Worm (Caenorhabditis elegans) whole organism, young adult: ENCODE measurements around the gene R04F11.3.
A peak's percentile ranks its signal among the peaks of the same experiment; 100 is the strongest.

Source experiments
- B0019.2 ChIP-seq: fragments of 200-800 bp; sonication (Bioruptor generic); conservative IDR thresholded peaks from 2 replicates; pipeline ENCODE4 v1.3.6; 2022; ENCODE audit warnings: missing genetic modification reagents, missing genetic modification characterization, missing compliant biosample characterization
- B0336.3 ChIP-seq: fragments of 200-800 bp; sonication (Bioruptor generic); IDR thresholded peaks from 2 replicates; pipeline ENCODE4 v1.3.6; 2022; ENCODE audit warnings: missing genetic modification characterization, missing compliant biosample characterization
- C06A6.2 ChIP-seq: fragments of 200-800 bp; sonication (Bioruptor generic); conservative IDR thresholded peaks from 2 replicates; pipeline ENCODE4 v1.3.6; 2022; ENCODE audit warnings: missing genetic modification characterization, missing compliant biosample characterization
- C17E4.6 ChIP-seq: fragments of 200-800 bp; sonication (Bioruptor generic); IDR thresholded peaks from 2 replicates; pipeline ENCODE4 v1.3.6; 2022; ENCODE audit warnings: missing genetic modification reagents, missing genetic modification characterization, missing compliant biosample characterization
- D2030.7 ChIP-seq: fragments of 200-800 bp; sonication (Bioruptor generic); IDR thresholded peaks from 2 replicates; pipeline ENCODE4 v1.3.6; 2022; ENCODE audit warnings: missing genetic modification reagents, missing genetic modification characterization, missing compliant biosample characterization
- F22D6.2 ChIP-seq: sonication (generic microtip); optimal IDR thresholded peaks from 2 replicates; lab custom pipeline; 2016; ENCODE audit warnings: mild to moderate bottlenecking, missing genetic modification characterization, missing compliant biosample characterization
- F33H1.4 ChIP-seq: fragments of 200-800 bp; sonication (Bioruptor generic); IDR thresholded peaks from 2 replicates; pipeline ENCODE4 v1.3.6; 2022; ENCODE audit warnings: missing genetic modification reagents, missing genetic modification characterization, missing compliant biosample characterization
- F55B11.4 ChIP-seq: sonication (generic microtip); optimal IDR thresholded peaks from 2 replicates; lab custom pipeline; 2016; ENCODE audit warnings: missing compliant biosample characterization, missing genetic modification characterization, borderline replicate concordance; ENCODE audit not compliant: insufficient read depth
- F57A8.1 ChIP-seq: fragments of 200-800 bp; sonication (Bioruptor generic); optimal IDR thresholded peaks from 2 replicates; lab custom pipeline; 2018; ENCODE audit warnings: mild to moderate bottlenecking, missing genetic modification characterization, moderate library complexity, missing compliant biosample characterization
- F57C9.4 ChIP-seq: sonication (generic microtip); optimal IDR thresholded peaks from 2 replicates; lab custom pipeline; 2017; ENCODE audit warnings: mild to moderate bottlenecking, missing genetic modification characterization, missing compliant biosample characterization
- K11D2.4 ChIP-seq: fragments of 200-800 bp; sonication (Bioruptor generic); IDR thresholded peaks from 2 replicates; pipeline ENCODE4 v1.3.6; 2022; ENCODE audit warnings: missing genetic modification reagents, missing genetic modification characterization, missing compliant biosample characterization
- K12H6.12 ChIP-seq: fragments of 200-800 bp; sonication (Bioruptor generic); optimal IDR thresholded peaks from 2 replicates; lab custom pipeline; 2018; ENCODE audit warnings: mild to moderate bottlenecking, missing genetic modification characterization, missing compliant biosample characterization
- Y67H2A.10 ChIP-seq: fragments of 200-800 bp; sonication (Bioruptor generic); conservative IDR thresholded peaks from 2 replicates; pipeline ENCODE4 v1.3.6; 2022; ENCODE audit warnings: missing genetic modification reagents, missing genetic modification characterization, missing compliant biosample characterization
- Y95B8A.8 ChIP-seq: fragments of 200-800 bp; sonication (Bioruptor generic); IDR thresholded peaks from 2 replicates; pipeline ENCODE4 v1.3.6; 2022; ENCODE audit warnings: missing genetic modification reagents, missing genetic modification characterization, missing compliant biosample characterization
- ZK185.1 ChIP-seq: sonication (generic microtip); optimal IDR thresholded peaks from 2 replicates; lab custom pipeline; 2016; ENCODE audit warnings: mild to moderate bottlenecking, missing genetic modification characterization, missing compliant biosample characterization; ENCODE audit not compliant: poor library complexity, severe bottlenecking
- athp-1 ChIP-seq: sonication (generic microtip); optimal IDR thresholded peaks from 2 replicates; lab custom pipeline; 2017; ENCODE audit warnings: mild to moderate bottlenecking, missing genetic modification characterization, missing compliant biosample characterization
- attf-5 ChIP-seq: fragments of 200-800 bp; sonication (Bioruptor generic); optimal IDR thresholded peaks from 2 replicates; lab custom pipeline; 2018; ENCODE audit warnings: mild to moderate bottlenecking, missing genetic modification characterization, missing compliant biosample characterization
- bed-1 ChIP-seq: fragments of 200-800 bp; sonication (Bioruptor generic); IDR thresholded peaks from 2 replicates; pipeline ENCODE4 v1.3.6; 2022; ENCODE audit warnings: missing genetic modification reagents, missing genetic modification characterization, missing compliant biosample characterization
- cebp-2 ChIP-seq: fragments of 200-800 bp; sonication (Bioruptor generic); IDR thresholded peaks from 2 replicates; pipeline ENCODE4 v1.3.6; 2022; ENCODE audit warnings: missing genetic modification characterization, missing compliant biosample characterization
- ceh-58 ChIP-seq: fragments of 200-800 bp; sonication (Bioruptor generic); IDR thresholded peaks from 2 replicates; pipeline ENCODE4 v1.3.6; 2022; ENCODE audit warnings: missing genetic modification characterization, missing compliant biosample characterization
- ceh-91 ChIP-seq: fragments of 200-800 bp; sonication (Bioruptor generic); IDR thresholded peaks from 2 replicates; pipeline ENCODE4 v1.3.6; 2022; ENCODE audit warnings: missing genetic modification reagents, missing genetic modification characterization, missing compliant biosample characterization
- die-1 ChIP-seq: sonication (generic microtip); optimal IDR thresholded peaks from 2 replicates; lab custom pipeline; 2016; ENCODE audit warnings: missing genotype, mild to moderate bottlenecking, missing genetic modification characterization, missing compliant biosample characterization
- dpl-1 ChIP-seq: fragments of 150-350 bp; optimal IDR thresholded peaks from 2 replicates; lab custom pipeline; 2014; ENCODE audit warnings: missing biosample characterization, missing genetic modification reagents, missing genetic modification characterization
- hlh-26 ChIP-seq: fragments of 200-800 bp; sonication (Bioruptor generic); conservative IDR thresholded peaks from 2 replicates; pipeline ENCODE4 v1.3.6; 2022; ENCODE audit warnings: missing genetic modification reagents, missing genetic modification characterization, missing compliant biosample characterization
- hmg-1.2 ChIP-seq: fragments of 200-800 bp; sonication (Bioruptor generic); IDR thresholded peaks from 2 replicates; pipeline ENCODE4 v1.3.6; 2022; ENCODE audit warnings: missing genetic modification reagents, missing genetic modification characterization, missing compliant biosample characterization
- lag-1 ChIP-seq: fragments of 200-800 bp; sonication (Bioruptor generic); IDR thresholded peaks from 2 replicates; pipeline ENCODE4 v1.3.6; 2022; ENCODE audit warnings: missing genetic modification reagents, missing genetic modification characterization, missing compliant biosample characterization
- lin-40 ChIP-seq: sonication (generic microtip); optimal IDR thresholded peaks from 2 replicates; lab custom pipeline; 2016; ENCODE audit warnings: missing genetic modification characterization, mild to moderate bottlenecking, missing compliant biosample characterization, missing genotype, missing genetic modification reagents
- madf-10 ChIP-seq: sonication (generic microtip); optimal IDR thresholded peaks from 2 replicates; lab custom pipeline; 2016; ENCODE audit warnings: mild to moderate bottlenecking, missing genetic modification characterization, missing compliant biosample characterization
- madf-6 ChIP-seq: fragments of 200-800 bp; sonication (Bioruptor generic); IDR thresholded peaks from 2 replicates; pipeline ENCODE4 v1.3.6; 2022; ENCODE audit warnings: missing genetic modification reagents, missing genetic modification characterization, missing compliant biosample characterization
- mcd-1 ChIP-seq: fragments of 200-800 bp; sonication (Bioruptor generic); IDR thresholded peaks from 2 replicates; pipeline ENCODE4 v1.3.6; 2022; ENCODE audit warnings: missing genetic modification reagents, missing genetic modification characterization, missing compliant biosample characterization
- mel-28 ChIP-seq: sonication (generic microtip); optimal IDR thresholded peaks from 2 replicates; lab custom pipeline; 2016; ENCODE audit warnings: borderline replicate concordance, mild to moderate bottlenecking, missing genetic modification characterization, missing compliant biosample characterization
- nfya-1 ChIP-seq: sonication (generic microtip); optimal IDR thresholded peaks from 2 replicates; lab custom pipeline; 2017; ENCODE audit warnings: antibody characterized with exemption, missing compliant biosample characterization, missing genetic modification characterization, borderline replicate concordance; ENCODE audit not compliant: insufficient read depth
- nhr-120 ChIP-seq: fragments of 200-800 bp; sonication (Bioruptor generic); IDR thresholded peaks from 2 replicates; pipeline ENCODE4 v1.3.6; 2022; ENCODE audit warnings: missing genetic modification characterization, missing compliant biosample characterization
- nhr-179 ChIP-seq: sonication (generic microtip); optimal IDR thresholded peaks from 2 replicates; lab custom pipeline; 2016; ENCODE audit warnings: mild to moderate bottlenecking, missing genetic modification characterization, missing compliant biosample characterization
- nhr-27 ChIP-seq: fragments of 200-800 bp; sonication (Bioruptor generic); optimal IDR thresholded peaks from 2 replicates; lab custom pipeline; 2018; ENCODE audit warnings: mild to moderate bottlenecking, missing genetic modification characterization, moderate library complexity, missing compliant biosample characterization
- pha-4 ChIP-seq: fragments of 150-350 bp; sonication (generic microtip); optimal IDR thresholded peaks from 2 replicates; lab custom pipeline; 2014; ENCODE audit warnings: missing biosample characterization, missing genetic modification reagents, missing genetic modification characterization
- rec-8 ChIP-seq, 2 experiments: sonication (generic microtip); optimal IDR thresholded peaks; 2 replicates each; lab custom pipeline; 2016; ENCODE audit warnings: mild to moderate bottlenecking in 2 of 2, missing genetic modification characterization in 2 of 2, missing genetic modification reagents in 2 of 2, missing genotype in 2 of 2, missing biosample characterization in 1 of 2, missing compliant biosample characterization in 1 of 2, moderate library complexity in 1 of 2
- repo-1 ChIP-seq: sonication (generic microtip); optimal IDR thresholded peaks from 2 replicates; lab custom pipeline; 2017; ENCODE audit warnings: mild to moderate bottlenecking, missing genetic modification characterization, missing compliant biosample characterization
- sdz-38 ChIP-seq: sonication (generic microtip); optimal IDR thresholded peaks from 2 replicates; lab custom pipeline; 2016; ENCODE audit warnings: missing genotype, missing genetic modification characterization, missing compliant biosample characterization
- sea-2 ChIP-seq: fragments of 200-800 bp; sonication (Bioruptor generic); IDR thresholded peaks from 2 replicates; pipeline ENCODE4 v1.3.6; 2022; ENCODE audit warnings: missing genetic modification characterization, missing compliant biosample characterization
- snpc-3.4 ChIP-seq: sonication (generic microtip); optimal IDR thresholded peaks from 2 replicates; lab custom pipeline; 2017; ENCODE audit warnings: missing genetic modification characterization, mild to moderate bottlenecking, missing compliant biosample characterization, antibody characterized with exemption, moderate library complexity, missing genotype, missing genetic modification reagents
- snpc-4 ChIP-seq, 5 experiments: fragments of 150-350 bp in 1 of 5; sonication (generic microtip) in 4 of 5; optimal IDR thresholded peaks; 2 replicates each; lab custom pipeline; 2014 to 2018; ENCODE audit warnings: missing genetic modification characterization in 5 of 5, missing biosample characterization in 3 of 5, antibody characterized with exemption in 2 of 5, mild to moderate bottlenecking in 2 of 5, missing compliant biosample characterization in 2 of 5, missing genotype in 2 of 5, moderate library complexity in 2 of 5, missing genetic modification reagents in 1 of 5
- sptf-2 ChIP-seq: fragments of 200-800 bp; sonication (Bioruptor generic); optimal IDR thresholded peaks from 2 replicates; lab custom pipeline; 2018; ENCODE audit warnings: mild to moderate bottlenecking, missing genetic modification characterization, missing compliant biosample characterization
- zfh-2 ChIP-seq: fragments of 200-800 bp; sonication (Bioruptor generic); conservative IDR thresholded peaks from 2 replicates; pipeline ENCODE4 v1.3.6; 2022; ENCODE audit warnings: missing genetic modification reagents, missing genetic modification characterization, missing compliant biosample characterization
- zim-3 ChIP-seq: sonication (generic microtip); optimal IDR thresholded peaks from 2 replicates; lab custom pipeline; 2017; ENCODE audit warnings: mild to moderate bottlenecking, missing genetic modification characterization, moderate library complexity, missing compliant biosample characterization
- ztf-18 ChIP-seq: sonication (generic microtip); optimal IDR thresholded peaks from 2 replicates; lab custom pipeline; 2016; ENCODE audit warnings: missing genotype, mild to moderate bottlenecking, missing genetic modification characterization, missing compliant biosample characterization
- ztf-22 ChIP-seq: fragments of 200-800 bp; sonication (Bioruptor generic); optimal IDR thresholded peaks from 2 replicates; lab custom pipeline; 2018; ENCODE audit warnings: mild to moderate bottlenecking, missing genetic modification characterization, moderate library complexity, missing compliant biosample characterization
- ztf-26 ChIP-seq: sonication (generic microtip); optimal IDR thresholded peaks from 2 replicates; lab custom pipeline; 2017; ENCODE audit warnings: missing genetic modification characterization, missing compliant biosample characterization
- ztf-28 ChIP-seq: fragments of 200-800 bp; sonication (Bioruptor generic); IDR thresholded peaks from 2 replicates; pipeline ENCODE4 v1.3.6; 2022; ENCODE audit warnings: missing genetic modification reagents, missing genetic modification characterization, missing compliant biosample characterization

Gene R04F11.3

DNA sequence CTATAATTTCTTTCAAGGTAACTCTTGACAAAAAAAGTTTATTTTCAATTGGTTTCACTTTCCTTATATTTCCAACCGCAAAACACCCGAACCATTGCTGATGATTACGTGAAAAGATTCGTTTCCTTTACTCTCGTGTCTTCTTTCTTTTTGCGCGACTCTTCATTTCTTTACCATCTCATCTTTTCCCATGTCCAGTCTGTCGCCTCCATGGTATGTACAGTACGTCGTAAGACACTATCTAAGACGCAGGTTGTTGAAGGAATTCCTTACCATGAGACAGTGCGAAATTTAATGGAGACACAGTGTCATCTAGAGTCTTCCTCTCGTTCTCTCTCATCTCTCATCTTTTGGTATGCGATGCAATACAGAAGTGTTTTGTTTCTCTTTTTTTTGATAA, 16.8 kb downstream of the R04F11.3 start:
- TF ChIP-seq ztf-18 (tag; lab: Kevin White, UChicago): peak; percentile 9
- no peak for TF ChIP-seq B0336.3 (GFP tag; lab: Robert Waterston, UW)
- TF ChIP-seq die-1 (tag; lab: Kevin White, UChicago): no peak
- TF ChIP-seq F57C9.4 (tag; lab: Kevin White, UChicago): no peak
- TF ChIP-seq nhr-27 (tag; lab: Kevin White, UChicago): no peak
- no peak for TF ChIP-seq cebp-2 (GFP tag; lab: Robert Waterston, UW)
- peak; percentile 66; the same call in 1 of the 2 replicates for TF ChIP-seq hmg-1.2 (GFP tag; lab: Robert Waterston, UW)
- no peak for TF ChIP-seq Y95B8A.8 (GFP tag; lab: Robert Waterston, UW)
- no peak for TF ChIP-seq ztf-28 (GFP tag; lab: Robert Waterston, UW)
- TF ChIP-seq C06A6.2 (GFP tag; lab: Robert Waterston, UW): no peak
- TF ChIP-seq lag-1 (GFP tag; lab: Robert Waterston, UW): no peak
- no peak for TF ChIP-seq Y67H2A.10 (GFP tag; lab: Robert Waterston, UW)
- no peak for TF ChIP-seq sea-2 (GFP tag; lab: Robert Waterston, UW)
- TF ChIP-seq dpl-1 (GFP tag; lab: Kevin White, UChicago): no peak
- no peak for TF ChIP-seq hlh-26 (GFP tag; lab: Robert Waterston, UW)
- no peak for TF ChIP-seq bed-1 (GFP tag; lab: Robert Waterston, UW)
- no peak for TF ChIP-seq ztf-26 (tag; lab: Kevin White, UChicago)
- no peak for TF ChIP-seq athp-1 (tag; lab: Kevin White, UChicago)
- TF ChIP-seq mel-28 (tag; lab: Kevin White, UChicago): no peak
- no peak for TF ChIP-seq pha-4 (tag; lab: Kevin White, UChicago)
- TF ChIP-seq nhr-179 (tag; lab: Kevin White, UChicago): no peak
- TF ChIP-seq C17E4.6 (GFP tag; lab: Robert Waterston, UW): no peak
- no peak for TF ChIP-seq B0019.2 (GFP tag; lab: Robert Waterston, UW)
- peak; percentile 43 for TF ChIP-seq ZK185.1 (tag; lab: Kevin White, UChicago)
- no peak for TF ChIP-seq zim-3
- no peak for TF ChIP-seq zfh-2 (GFP tag; lab: Robert Waterston, UW)
- no peak for TF ChIP-seq F57A8.1 (GFP tag; lab: Kevin White, UChicago)
- no peak for TF ChIP-seq sptf-2 (GFP tag; lab: Kevin White, UChicago)
- TF ChIP-seq snpc-3.4 (tag; lab: Kevin White, UChicago): no peak
- peak; percentile 15 for TF ChIP-seq repo-1 (tag; lab: Kevin White, UChicago)
- peak; percentile 49 for TF ChIP-seq lin-40 (tag; lab: Kevin White, UChicago)
- TF ChIP-seq F33H1.4 (GFP tag; lab: Robert Waterston, UW): no peak
- TF ChIP-seq ceh-58 (GFP tag; lab: Robert Waterston, UW): no peak
- TF ChIP-seq mcd-1: no peak
- no peak for TF ChIP-seq snpc-4 (GFP tag; optimal IDR thresholded peaks at IDR 0.05; lab: Kevin White, UChicago)
- peak in 1 of 4 experiments; percentile 29 for TF ChIP-seq snpc-4 (tag; optimal IDR thresholded peaks at IDR 0.05; lab: Kevin White, UChicago)
- TF ChIP-seq attf-5 (GFP tag; lab: Kevin White, UChicago): peak; percentile 48
- no peak for TF ChIP-seq ceh-91 (GFP tag; lab: Robert Waterston, UW)
- no peak for TF ChIP-seq madf-10 (tag; lab: Kevin White, UChicago)
- TF ChIP-seq rec-8 (tag; optimal IDR thresholded peaks at IDR 0.05; lab: Kevin White, UChicago): no peak
- no peak for TF ChIP-seq F55B11.4
- no peak for TF ChIP-seq D2030.7 (GFP tag; lab: Robert Waterston, UW)
- TF ChIP-seq F22D6.2 (tag; lab: Kevin White, UChicago): no peak
- TF ChIP-seq madf-6 (GFP tag; lab: Robert Waterston, UW): no peak
- TF ChIP-seq nfya-1: no peak
- TF ChIP-seq nhr-120 (GFP tag; lab: Robert Waterston, UW): no peak
- TF ChIP-seq ztf-22 (GFP tag; lab: Kevin White, UChicago): no peak
- no peak for TF ChIP-seq K12H6.12
- no peak for TF ChIP-seq sdz-38 (tag; lab: Kevin White, UChicago)
- no peak for TF ChIP-seq K11D2.4 (GFP tag; lab: Robert Waterston, UW)
